Fruit fly (Drosophila melanogaster) whole organism, embryonic: ENCODE measurements around the gene Snx6.

Source experiments
- Atf3 ChIP-seq: fragments of 200-800 bp; sonication (Bioruptor generic); optimal IDR thresholded peaks from 3 replicates; lab custom pipeline; 2016; ENCODE audit warnings: missing biosample characterization, missing genetic modification characterization
- Atf6 ChIP-seq: fragments of 200-800 bp; sonication (Bioruptor generic); IDR thresholded peaks from 2 replicates; pipeline ENCODE4 v1.3.6; 2022; ENCODE audit warnings: missing biosample characterization, missing genetic modification characterization
- B-H1 ChIP-seq: fragments of 200-800 bp; sonication (Bioruptor generic); IDR thresholded peaks from 3 replicates; pipeline ENCODE4 v1.3.6; 2022; ENCODE audit warnings: missing biosample characterization, missing genetic modification characterization
- Bgb ChIP-seq: fragments of 200-800 bp; sonication (Bioruptor generic); IDR thresholded peaks from 2 replicates; pipeline ENCODE4 v1.3.6; 2022; ENCODE audit warnings: missing biosample characterization, missing genetic modification characterization; ENCODE audit not compliant: partially characterized antibody
- CG10267 ChIP-seq: fragments of 200-800 bp; sonication (Bioruptor generic); optimal IDR thresholded peaks from 2 replicates; lab custom pipeline; 2018; ENCODE audit warnings: missing biosample characterization, mild to moderate bottlenecking, missing genetic modification characterization, moderate library complexity
- CG11247 ChIP-seq: fragments of 200-800 bp; sonication (Bioruptor generic); IDR thresholded peaks from 2 replicates; pipeline ENCODE4 v1.3.6; 2022; ENCODE audit warnings: missing biosample characterization, missing genetic modification characterization
- CG13775 ChIP-seq: fragments of 200-800 bp; sonication (Bioruptor generic); optimal IDR thresholded peaks from 3 replicates; lab custom pipeline; 2017; ENCODE audit warnings: missing biosample characterization, mild to moderate bottlenecking, missing genetic modification characterization
- CG16815 ChIP-seq: fragments of 200-800 bp; sonication (Bioruptor generic); optimal IDR thresholded peaks from 3 replicates; lab custom pipeline; 2017; ENCODE audit warnings: missing biosample characterization, mild to moderate bottlenecking, missing genetic modification characterization
- CG17186 ChIP-seq: fragments of 200-800 bp; sonication (Bioruptor generic); optimal IDR thresholded peaks from 3 replicates; lab custom pipeline; 2017; ENCODE audit warnings: missing biosample characterization, missing genetic modification reagents, missing genetic modification characterization
- CG17568 ChIP-seq: fragments of 200-800 bp; sonication (Bioruptor generic); optimal IDR thresholded peaks from 2 replicates; lab custom pipeline; 2018; ENCODE audit warnings: missing biosample characterization, mild to moderate bottlenecking, missing genetic modification characterization, moderate library complexity
- CG18599 ChIP-seq: fragments of 200-800 bp; sonication (Bioruptor generic); optimal IDR thresholded peaks from 3 replicates; lab custom pipeline; 2017; ENCODE audit warnings: missing biosample characterization, missing genetic modification characterization, mild to moderate bottlenecking, moderate library complexity, missing genetic modification reagents
- CG2116 ChIP-seq: fragments of 200-800 bp; sonication (Bioruptor generic); optimal IDR thresholded peaks from 3 replicates; lab custom pipeline; 2018; ENCODE audit warnings: missing biosample characterization, mild to moderate bottlenecking, missing genetic modification characterization
- CG2199 ChIP-seq: fragments of 200-800 bp; sonication (Bioruptor generic); IDR thresholded peaks from 3 replicates; pipeline ENCODE4 v1.3.6; 2022; ENCODE audit warnings: missing biosample characterization, missing genetic modification characterization
- CG3163 ChIP-seq: fragments of 200-800 bp; sonication (Bioruptor generic); optimal IDR thresholded peaks from 3 replicates; lab custom pipeline; 2016; ENCODE audit warnings: missing biosample characterization, missing genetic modification characterization
- CG33213 ChIP-seq: fragments of 200-800 bp; sonication (Bioruptor generic); optimal IDR thresholded peaks from 3 replicates; lab custom pipeline; 2016; ENCODE audit warnings: missing biosample characterization, missing genetic modification characterization
- CG3847 ChIP-seq: fragments of 200-800 bp; sonication (Bioruptor generic); IDR thresholded peaks from 2 replicates; pipeline ENCODE4 v1.3.6; 2022; ENCODE audit warnings: missing biosample characterization, missing genetic modification characterization
- CG3995 ChIP-seq: fragments of 200-800 bp; sonication (Bioruptor generic); optimal IDR thresholded peaks from 3 replicates; lab custom pipeline; 2016; ENCODE audit warnings: missing biosample characterization, missing genetic modification characterization
- CG4282 ChIP-seq: fragments of 200-800 bp; sonication (Bioruptor generic); optimal IDR thresholded peaks from 2 replicates; lab custom pipeline; 2016; ENCODE audit warnings: missing biosample characterization, missing genetic modification characterization
- CG43689 ChIP-seq: fragments of 200-800 bp; sonication (Bioruptor generic); IDR thresholded peaks from 2 replicates; pipeline ENCODE4 v1.3.6; 2022; ENCODE audit warnings: missing biosample characterization, missing genetic modification characterization
- CG4730 ChIP-seq: fragments of 200-800 bp; sonication (Bioruptor generic); IDR thresholded peaks from 2 replicates; pipeline ENCODE4 v1.3.6; 2022; ENCODE audit warnings: missing biosample characterization, missing genetic modification characterization
- CG4854 ChIP-seq: fragments of 200-800 bp; sonication (Bioruptor generic); optimal IDR thresholded peaks from 2 replicates; lab custom pipeline; 2016; ENCODE audit warnings: missing biosample characterization, missing genetic modification characterization, inconsistent platforms
- CG7372 ChIP-seq: fragments of 200-800 bp; sonication (Bioruptor generic); IDR thresholded peaks from 2 replicates; pipeline ENCODE4 v1.3.6; 2022; ENCODE audit warnings: missing biosample characterization, missing genetic modification characterization
- CG8089 ChIP-seq: fragments of 200-800 bp; sonication (Bioruptor generic); optimal IDR thresholded peaks from 3 replicates; lab custom pipeline; 2016; ENCODE audit warnings: missing biosample characterization, missing genetic modification characterization
- CG8388 ChIP-seq: fragments of 200-800 bp; sonication (Bioruptor generic); optimal IDR thresholded peaks from 2 replicates; lab custom pipeline; 2019; ENCODE audit warnings: missing biosample characterization, mild to moderate bottlenecking, missing genetic modification characterization, moderate library complexity
- CG8478 ChIP-seq: fragments of >200 bp; optimal IDR thresholded peaks from 2 replicates; lab custom pipeline; 2018
- CG9727 ChIP-seq: fragments of 200-800 bp; sonication (Bioruptor generic); optimal IDR thresholded peaks from 3 replicates; lab custom pipeline; 2017; ENCODE audit warnings: missing biosample characterization, mild to moderate bottlenecking, missing genetic modification characterization
- Dbx ChIP-seq: fragments of 200-800 bp; sonication (Bioruptor generic); IDR thresholded peaks from 3 replicates; pipeline ENCODE4 v1.3.6; 2022; ENCODE audit warnings: missing biosample characterization, missing genetic modification characterization
- Dll ChIP-seq: fragments of 200-800 bp; sonication (Bioruptor generic); IDR thresholded peaks from 4 replicates; pipeline ENCODE4 v1.3.6; 2022; ENCODE audit warnings: missing biosample characterization, missing genetic modification characterization; ENCODE audit not compliant: partially characterized antibody
- Eip74EF ChIP-seq, 2 experiments: fragments of 200-800 bp in 1 of 2; fragments of >200 bp in 1 of 2; sonication (Bioruptor generic) in 1 of 2; optimal IDR thresholded peaks; 2 replicates each; lab custom pipeline; 2017 to 2019; ENCODE audit warnings: missing biosample characterization in 2 of 2, missing genetic modification characterization in 2 of 2, mild to moderate bottlenecking in 1 of 2, moderate library complexity in 1 of 2
- Ets65A ChIP-seq: fragments of 200-800 bp; sonication (Bioruptor generic); peaks from one replicate; lab custom pipeline; 2016; ENCODE audit warnings: missing biosample characterization, missing genetic modification characterization
- H2.0 ChIP-seq: fragments of 200-800 bp; sonication (Bioruptor generic); IDR thresholded peaks from 2 replicates; pipeline ENCODE4 v1.3.6; 2022; ENCODE audit warnings: missing biosample characterization, missing genetic modification characterization
- HLH54F ChIP-seq: fragments of 200-800 bp; sonication (Bioruptor generic); optimal IDR thresholded peaks from 3 replicates; lab custom pipeline; 2016; ENCODE audit warnings: missing biosample characterization, missing genetic modification characterization
- Mad ChIP-seq: fragments of 200-800 bp; sonication (Bioruptor generic); optimal IDR thresholded peaks from 2 replicates; lab custom pipeline; 2016; ENCODE audit warnings: missing biosample characterization, missing genetic modification characterization
- NfI ChIP-seq: fragments of 200-800 bp; sonication (Bioruptor generic); optimal IDR thresholded peaks from 3 replicates; lab custom pipeline; 2018; ENCODE audit warnings: missing biosample characterization, mild to moderate bottlenecking, missing genetic modification characterization, moderate library complexity
- TFAM ChIP-seq: fragments of 200-800 bp; sonication (Bioruptor generic); optimal IDR thresholded peaks from 2 replicates; lab custom pipeline; 2017; ENCODE audit warnings: missing biosample characterization, missing genetic modification characterization, inconsistent platforms
- ase ChIP-seq: fragments of 200-800 bp; sonication (Bioruptor generic); IDR thresholded peaks from 3 replicates; pipeline ENCODE4 v1.3.6; 2022; ENCODE audit warnings: missing biosample characterization, missing genetic modification characterization
- az2 ChIP-seq: fragments of 200-800 bp; sonication (Bioruptor generic); optimal IDR thresholded peaks from 3 replicates; lab custom pipeline; 2016; ENCODE audit warnings: missing biosample characterization, missing genetic modification characterization
- bcd ChIP-seq: fragments of 200-800 bp; sonication (Bioruptor generic); optimal IDR thresholded peaks from 2 replicates; lab custom pipeline; 2017; ENCODE audit warnings: missing biosample characterization, mild to moderate bottlenecking, missing genetic modification characterization
- caup ChIP-seq: fragments of 200-800 bp; sonication (Bioruptor generic); optimal IDR thresholded peaks from 3 replicates; lab custom pipeline; 2017; ENCODE audit warnings: missing biosample characterization, mild to moderate bottlenecking, missing genetic modification characterization, moderate library complexity; ENCODE audit not compliant: severe bottlenecking
- chm ChIP-seq: fragments of 200-800 bp; sonication (Bioruptor generic); IDR thresholded peaks from 2 replicates; pipeline ENCODE4 v1.3.6; 2022; ENCODE audit warnings: missing biosample characterization, missing genetic modification characterization
- en ChIP-seq: fragments of 200-800 bp; sonication (Bioruptor generic); optimal IDR thresholded peaks from 2 replicates; lab custom pipeline; 2016; ENCODE audit warnings: missing biosample characterization, missing genetic modification characterization
- eve ChIP-seq, 2 experiments: fragments of >200 bp; optimal IDR thresholded peaks; 2 replicates each; lab custom pipeline; 2017; ENCODE audit warnings: missing biosample characterization in 2 of 2, missing genetic modification characterization in 2 of 2
- gce ChIP-seq: fragments of 200-800 bp; sonication (Bioruptor generic); IDR thresholded peaks from 3 replicates; pipeline ENCODE4 v1.3.6; 2022; ENCODE audit warnings: missing biosample characterization, missing genetic modification characterization
- hkb ChIP-seq, 2 experiments: fragments of 200-800 bp in 1 of 2; fragments of >200 bp in 1 of 2; sonication (Bioruptor generic) in 1 of 2; IDR thresholded peaks in 1 of 2; optimal IDR thresholded peaks in 1 of 2; 2 replicates each; pipeline versions ENCODE4 v1.3.6 to Lab custom; 2017 to 2022; ENCODE audit warnings: missing biosample characterization in 1 of 2, missing genetic modification characterization in 1 of 2
- insv ChIP-seq, 2 experiments: fragments of 200-800 bp; sonication (Bioruptor generic); optimal IDR thresholded peaks; 3 replicates each; lab custom pipeline; 2016 to 2018; ENCODE audit warnings: missing biosample characterization in 2 of 2, missing genetic modification characterization in 2 of 2
- kah ChIP-seq: fragments of 200-800 bp; sonication (Bioruptor generic); optimal IDR thresholded peaks from 2 replicates; lab custom pipeline; 2018; ENCODE audit warnings: missing biosample characterization, mild to moderate bottlenecking, missing genetic modification characterization
- maf-S ChIP-seq: fragments of 200-800 bp; sonication (Bioruptor generic); optimal IDR thresholded peaks from 2 replicates; lab custom pipeline; 2016; ENCODE audit warnings: missing biosample characterization, missing genetic modification characterization
- peb ChIP-seq: fragments of 200-800 bp; sonication (Bioruptor generic); IDR thresholded peaks from 2 replicates; pipeline ENCODE4 v1.3.6; 2022; ENCODE audit warnings: missing biosample characterization, missing genetic modification characterization
- ro ChIP-seq: fragments of 200-800 bp; sonication (Bioruptor generic); IDR thresholded peaks from 2 replicates; pipeline ENCODE4 v1.3.6; 2022; ENCODE audit warnings: missing biosample characterization, missing genetic modification characterization
- sisA ChIP-seq: fragments of 200-800 bp; sonication (Bioruptor generic); IDR thresholded peaks from 2 replicates; pipeline ENCODE4 v1.3.6; 2022; ENCODE audit warnings: missing biosample characterization, missing genetic modification characterization
- trem ChIP-seq: fragments of 200-800 bp; optimal IDR thresholded peaks from 3 replicates; lab custom pipeline; 2019; ENCODE audit warnings: missing biosample characterization, mild to moderate bottlenecking, missing genetic modification characterization, moderate library complexity
- wek ChIP-seq: fragments of 200-800 bp; sonication (Bioruptor generic); optimal IDR thresholded peaks from 3 replicates; lab custom pipeline; 2018; ENCODE audit warnings: missing biosample characterization, mild to moderate bottlenecking, missing genetic modification characterization, moderate library complexity

The Snx6 gene

dm6 chr2L:8239712-8240245, 19.2 kb upstream of the Snx6 start, which contains the start of gene Pvr (continued):
- TF ChIP-seq maf-S (GFP tag; lab: Kevin White, UChicago) (no peak), peb (no peak), Dll (GFP tag; lab: Robert Waterston, UW) (peak; percentile 97), CG10267 (peak; percentile 42), bcd (GFP tag; lab: Kevin White, UChicago) (peak; percentile 1), CG18599 (GFP tag; lab: Kevin White, UChicago) (no peak), Bgb (peak; percentile 97), insv (GFP tag; optimal IDR thresholded peaks at IDR 0.05; lab: Kevin White, UChicago) (no peak), trem (tag; lab: Kevin White, UChicago) (peak; percentile 67), caup (no peak), CG8478 (lab: Kevin White, UChicago) (no peak), CG3995 (GFP tag; lab: Kevin White, UChicago) (peak; percentile 93), Dbx (GFP tag; lab: Robert Waterston, UW) (peak; percentile 22; the same call in 1 of the 3 replicates), CG4282 (GFP tag; lab: Kevin White, UChicago) (no peak), ro (GFP tag; lab: Robert Waterston, UW) (no peak), CG2199 (no peak), NfI (GFP tag; lab: Kevin White, UChicago) (no peak), Atf3 (GFP tag; lab: Kevin White, UChicago) (no peak), B-H1 (GFP tag; lab: Robert Waterston, UW) (no peak), TFAM (GFP tag; lab: Kevin White, UChicago) (no peak), CG17568 (GFP tag; lab: Kevin White, UChicago) (no peak), CG33213 (GFP tag; lab: Kevin White, UChicago) (peak; percentile 40), Eip74EF (GFP tag; optimal IDR thresholded peaks at IDR 0.05; lab: Kevin White, UChicago) (no peak), CG11247 (GFP tag; lab: Robert Waterston, UW) (no peak), sisA (GFP tag; lab: Robert Waterston, UW) (no peak), CG13775 (GFP tag; lab: Kevin White, UChicago) (peak; percentile 17), CG8089 (GFP tag; lab: Kevin White, UChicago) (no peak), ase (GFP tag; lab: Robert Waterston, UW) (no peak), CG4730 (GFP tag; lab: Robert Waterston, UW) (no peak), CG17186 (peak; percentile 65), CG4854 (GFP tag; lab: Kevin White, UChicago) (no peak), HLH54F (no peak), CG3847 (peak; percentile 53), eve (GFP tag; optimal IDR thresholded peaks at IDR 0.05; lab: Kevin White, UChicago) (no peak), CG2116 (GFP tag; lab: Kevin White, UChicago) (peak; percentile 69), H2.0 (GFP tag; lab: Robert Waterston, UW) (no peak), CG3163 (no peak), chm (no peak), CG43689 (no peak), az2 (GFP tag; lab: Kevin White, UChicago) (no peak), wek (GFP tag; lab: Kevin White, UChicago) (no peak), en (GFP tag; lab: Kevin White, UChicago) (no peak), kah (GFP tag; lab: Kevin White, UChicago) (no peak), Atf6 (GFP tag; lab: Robert Waterston, UW) (no peak), CG16815 (GFP tag; lab: Kevin White, UChicago) (no peak), Ets65A (GFP tag; lab: Kevin White, UChicago) (no peak), gce (no peak), CG7372 (no peak), hkb (optimal IDR thresholded peaks at IDR 0.05; lab: Kevin White, UChicago) (peak; percentile 77), hkb (GFP tag; IDR thresholded peaks at IDR 0.05; lab: Robert Waterston, UW) (no peak), CG8388 (GFP tag; lab: Kevin White, UChicago) (no peak), Mad (GFP tag; lab: Kevin White, UChicago) (peak; percentile 0), CG9727 (GFP tag; lab: Kevin White, UChicago) (no peak)
